Fruit fly (Drosophila melanogaster) whole organism: ENCODE data around the gene Est-Q.

Source experiments
- CG8478 ChIP-seq: fragments of >200 bp; optimal IDR thresholded peaks from 2 replicates; lab custom pipeline; 2018; ENCODE audit warnings: inconsistent platforms
- Dll ChIP-seq: fragments of >200 bp; optimal IDR thresholded peaks from 2 replicates; lab custom pipeline; 2017
- EcR ChIP-seq, 2 experiments: fragments of >200 bp; optimal IDR thresholded peaks; 2 replicates each; lab custom pipeline; 2017; ENCODE audit warnings: missing biosample characterization in 2 of 2, missing genetic modification characterization in 2 of 2, missing genetic modification reagents in 2 of 2
- psq ChIP-seq: fragments of >200 bp; optimal IDR thresholded peaks from 2 replicates; lab custom pipeline; 2017

DNA sequence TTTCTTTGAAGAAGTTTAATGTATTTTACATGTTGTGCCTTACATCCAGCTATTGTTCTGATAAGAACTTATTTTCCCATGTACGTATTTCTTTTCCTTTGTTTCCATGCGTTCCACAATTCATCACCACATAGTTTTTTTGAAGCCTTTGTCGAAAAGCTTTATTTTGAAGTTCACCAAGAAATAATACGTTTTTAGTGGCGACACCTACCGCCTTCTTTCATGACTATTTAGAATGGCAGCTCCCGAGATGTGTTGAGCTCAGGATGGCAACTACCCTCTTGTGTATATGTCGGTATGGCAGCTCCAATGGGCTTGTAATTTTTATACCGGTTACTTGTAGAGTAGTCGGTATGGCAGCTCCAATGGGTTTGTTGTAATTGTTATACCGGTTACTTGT lies 17.4 kb upstream of the Est-Q start:
- TF ChIP-seq Dll (no peak), EcR (GFP tag; optimal IDR thresholded peaks at IDR 0.05; lab: Kevin White, UChicago) (no peak), psq (no peak), CG8478 (no peak)
